Fruit fly (Drosophila melanogaster): ENCODE measurements around the gene CG12983.

DNA sequence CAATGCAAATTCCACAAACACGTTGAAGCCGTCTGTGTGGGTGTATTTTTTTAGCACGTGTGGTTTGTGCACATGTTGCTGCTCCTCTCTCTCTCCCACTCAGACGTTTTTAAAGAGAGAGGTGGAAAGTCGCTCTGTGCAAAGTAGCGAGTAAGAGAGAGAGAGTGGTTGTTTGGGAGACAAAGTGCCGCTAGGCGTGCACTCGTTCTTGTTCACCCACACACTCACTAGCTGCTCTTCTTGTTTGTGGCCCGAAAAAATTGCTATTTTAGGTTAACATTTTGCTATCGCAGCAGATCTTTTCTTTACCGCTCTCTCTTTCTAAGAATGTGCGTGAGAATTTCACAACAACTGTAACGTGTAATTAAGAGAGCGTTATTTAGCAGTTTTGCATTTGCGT lies 42.3 kb upstream of the CG12983 start:
- TF ChIP-seq BtbVII (GFP tag; optimal IDR thresholded peaks at IDR 0.05) (no peak), E2f2 (GFP tag; IDR thresholded peaks at IDR 0.05) (no peak), MTF-1 (GFP tag; optimal IDR thresholded peaks at IDR 0.05; ENCODE audit: borderline replicate concordance) (no peak)
